Worm (Caenorhabditis elegans): ENCODE measurements around the gene cct-4.

Gene cct-4

ce11 chrII:8321244-8321643, 37.8 kb downstream of the cct-4 start, which contains the start of gene shw-1:
shw-1 (minus strand) TSS chrII:8321471.
- TF ChIP-seq gei-17 (GFP tag; optimal IDR thresholded peaks at IDR 0.05) = no peak
- TF ChIP-seq snpc-4 (GFP tag; optimal IDR thresholded peaks at IDR 0.05) = no peak
- TF ChIP-seq snpc-4 (tag; optimal IDR thresholded peaks at IDR 0.05) = no peak
- TF ChIP-seq dpl-1 (GFP tag; optimal IDR thresholded peaks at IDR 0.05) = no peak
- no peak for TF ChIP-seq lsy-27 (tag; optimal IDR thresholded peaks at IDR 0.05; ENCODE audit: borderline replicate concordance, insufficient read depth)
- no peak for TF ChIP-seq rec-8 (tag; optimal IDR thresholded peaks at IDR 0.05)
- TF ChIP-seq tbp1 (GFP tag; optimal IDR thresholded peaks at IDR 0.05) = no peak

ce11 chrII:8325002-8325539, 41.6 kb downstream of the cct-4 start, which contains the start of the genes ran-3 and C26D10.3:
ran-3 (minus strand) TSS chrII:8325052.
C26D10.3 (plus strand) TSS chrII:8325386.
- TF ChIP-seq F39B2.1 (GFP tag; IDR thresholded peaks at IDR 0.05) (no peak), rpc-1 (optimal IDR thresholded peaks at IDR 0.05) (peak; percentile 34), rpc-1 (tag; optimal IDR thresholded peaks at IDR 0.05) (no peak), lin-26 (GFP tag; IDR thresholded peaks at IDR 0.05) (0 out of 2 replicates have a peak, but pooled peaks have one; percentile 10), F33H1.4 (GFP tag; IDR thresholded peaks at IDR 0.05) (peak; percentile 19; the same call in 1 of the 2 replicates), chd-7 (tag; optimal IDR thresholded peaks at IDR 0.05) (no peak), lin-35 (GFP tag; optimal IDR thresholded peaks at IDR 0.05) (peak in 1 of 3 experiments; percentile 30), mcd-1 (GFP tag; IDR thresholded peaks at IDR 0.05) (0 out of 2 replicates have a peak, but pooled peaks have one; percentile 16), ceh-100 (GFP tag; IDR thresholded peaks at IDR 0.05) (peak; percentile 34; the same call in 1 of the 2 replicates), attf-5 (GFP tag; optimal IDR thresholded peaks at IDR 0.05) (peak; percentile 49), dox-1 (GFP tag; IDR thresholded peaks at IDR 0.05) (0 out of 2 replicates have a peak, but pooled peaks have one; percentile 25), snpc-1.3 (tag; optimal IDR thresholded peaks at IDR 0.05; ENCODE audit: insufficient read depth) (peak; percentile 14), madf-6 (GFP tag; IDR thresholded peaks at IDR 0.05) (peak; percentile 47), athp-1 (tag; optimal IDR thresholded peaks at IDR 0.05) (no peak), lin-54 (GFP tag; optimal IDR thresholded peaks at IDR 0.05) (peak; percentile 61), hmg-1.2 (GFP tag; IDR thresholded peaks at IDR 0.05) (peak; percentile 23; the same call in 1 of the 2 replicates), ZK185.1 (tag; optimal IDR thresholded peaks at IDR 0.05; ENCODE audit: poor library complexity, severe bottlenecking) (peak; percentile 46), Y95B8A.8 (GFP tag; IDR thresholded peaks at IDR 0.05) (no peak), F23B12.7 (tag; optimal IDR thresholded peaks at IDR 0.05; ENCODE audit: insufficient read depth) (peak; percentile 24), snpc-4 (GFP tag; optimal IDR thresholded peaks at IDR 0.05) (no peak), snpc-4 (tag; optimal IDR thresholded peaks at IDR 0.05) (peak in 1 of 4 experiments; percentile 5), F49E8.2 (tag; optimal IDR thresholded peaks at IDR 0.05; ENCODE audit: insufficient read depth) (no peak), madf-3 (GFP tag; IDR thresholded peaks at IDR 0.05) (0 out of 2 replicates have a peak, but pooled peaks have one; percentile 10), hlh-26 (GFP tag; conservative IDR thresholded peaks at IDR 0.05) (no peak), cebp-1 (GFP tag; IDR thresholded peaks at IDR 0.05) (no peak), cebp-1 (tag; optimal IDR thresholded peaks at IDR 0.05) (peak; percentile 43)

ce11 chrII:8326228-8326960, 42.9 kb downstream of the cct-4 start:
- TF ChIP-seq egrh-3 (GFP tag; IDR thresholded peaks at IDR 0.05) (no peak), B0336.3 (GFP tag; IDR thresholded peaks at IDR 0.05) (peak; percentile 43; the same call in 1 of the 2 replicates), D2030.7 (GFP tag; IDR thresholded peaks at IDR 0.05) (peak; percentile 37; the same call in 1 of the 2 replicates), ama-1 (optimal IDR thresholded peaks at IDR 0.05) (no peak), ama-1 (GFP tag; optimal IDR thresholded peaks at IDR 0.05) (peak in 1 of 2 experiments; percentile 43), bed-1 (GFP tag; IDR thresholded peaks at IDR 0.05) (no peak), fkh-3 (tag; optimal IDR thresholded peaks at IDR 0.05) (no peak), pha-4 (tag; optimal IDR thresholded peaks at IDR 0.05) (no peak), hrde-1 (tag; optimal IDR thresholded peaks at IDR 0.05; ENCODE audit: borderline replicate concordance) (peak; percentile 73), nfyb-1 (GFP tag; IDR thresholded peaks at IDR 0.05) (0 out of 2 replicates have a peak, but pooled peaks have one; percentile 56), K11D2.4 (GFP tag; IDR thresholded peaks at IDR 0.05) (no peak), Y53F4B.3 (GFP tag; IDR thresholded peaks at IDR 0.05) (no peak), ceh-79 (tag; optimal IDR thresholded peaks at IDR 0.05) (no peak)

All from whole organism, young adult.